Fruit fly (Drosophila melanogaster) whole organism, pupa: ENCODE data around the gene CG45488.

Experiments used
- CG12605 ChIP-seq: fragments of 200-800 bp; sonication (Bioruptor generic); IDR thresholded peaks from 2 replicates; pipeline ENCODE4 v1.3.6; 2022; ENCODE audit warnings: missing biosample characterization, missing genetic modification characterization
- EcR ChIP-seq: fragments of 200-800 bp; sonication (Bioruptor generic); optimal IDR thresholded peaks from 3 replicates; lab custom pipeline; 2019; ENCODE audit warnings: missing biosample characterization, missing genetic modification characterization, mild to moderate bottlenecking, moderate library complexity, missing genetic modification reagents
- Pif1A ChIP-seq: fragments of 200-800 bp; sonication (Bioruptor generic); optimal IDR thresholded peaks from 3 replicates; lab custom pipeline; 2016; ENCODE audit warnings: missing biosample characterization, missing genetic modification characterization

DNA sequence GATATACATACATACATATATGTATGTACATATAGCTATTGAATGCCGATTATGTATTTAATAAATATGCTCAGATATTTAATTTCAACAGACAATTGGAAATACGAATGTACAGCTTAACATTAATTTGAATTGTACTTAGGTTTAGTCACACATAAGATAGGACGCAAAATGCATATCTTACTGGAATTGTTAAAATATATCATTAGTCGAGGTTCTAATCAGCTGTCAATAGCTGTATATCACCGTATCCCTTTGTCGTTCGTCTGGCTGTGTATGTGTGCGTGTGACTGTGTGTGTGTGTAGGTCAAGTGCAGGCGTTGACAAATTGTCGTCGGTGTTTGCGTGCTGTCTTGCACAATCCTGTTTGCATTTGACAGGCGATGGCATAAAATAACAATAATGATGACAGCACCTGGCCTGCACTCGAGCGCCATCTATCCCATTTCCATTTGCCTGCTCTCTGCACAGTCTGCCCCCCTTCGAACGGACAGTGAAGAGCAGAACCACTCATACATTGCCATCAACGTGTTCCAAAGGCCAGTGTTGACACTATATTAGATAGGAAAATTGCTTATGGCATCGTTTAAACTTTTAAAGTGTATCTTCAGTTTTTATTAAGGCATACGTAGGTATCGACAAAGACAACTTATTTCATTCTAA lies 22.8 kb downstream of the CG45488 start:
- TF ChIP-seq EcR (no peak), CG12605 (GFP tag; lab: Robert Waterston, UW) (no peak), Pif1A (no peak)
